Fruit fly (Drosophila melanogaster) whole organism, embryonic: Measurements from ENCODE around the gene CG32564.

Experiments
- CG10366 ChIP-seq: fragments of 200-800 bp; sonication (Bioruptor generic); IDR thresholded peaks from 2 replicates; pipeline ENCODE4 v1.3.6; 2022; ENCODE audit warnings: missing biosample characterization, missing genetic modification characterization
- CG10959 ChIP-seq: fragments of 200-800 bp; sonication (Bioruptor generic); IDR thresholded peaks from 2 replicates; pipeline ENCODE4 v1.3.6; 2022; ENCODE audit warnings: missing biosample characterization, missing genetic modification characterization
- CG11695 ChIP-seq: fragments of 200-800 bp; sonication (Bioruptor generic); IDR thresholded peaks from 3 replicates; pipeline ENCODE4 v1.3.6; 2022; ENCODE audit warnings: missing biosample characterization, missing genetic modification characterization
- CG11723 ChIP-seq: fragments of 200-800 bp; sonication (Bioruptor generic); optimal IDR thresholded peaks from 2 replicates; lab custom pipeline; 2017; ENCODE audit warnings: missing biosample characterization, mild to moderate bottlenecking, missing genetic modification characterization
- CG1233 ChIP-seq: fragments of 200-800 bp; sonication (Bioruptor generic); optimal IDR thresholded peaks from 4 replicates; lab custom pipeline; 2018; ENCODE audit warnings: missing biosample characterization, mild to moderate bottlenecking, missing genetic modification characterization
- CG12744 ChIP-seq: fragments of 200-800 bp; sonication (Bioruptor generic); optimal IDR thresholded peaks from 2 replicates; lab custom pipeline; 2016; ENCODE audit warnings: missing biosample characterization, missing genetic modification characterization
- CG12942 ChIP-seq: fragments of 200-800 bp; sonication (Bioruptor generic); optimal IDR thresholded peaks from 3 replicates; lab custom pipeline; 2016; ENCODE audit warnings: missing biosample characterization, missing genetic modification characterization
- CG13424 ChIP-seq: fragments of 200-800 bp; sonication (Bioruptor generic); optimal IDR thresholded peaks from 2 replicates; lab custom pipeline; 2019; ENCODE audit warnings: missing biosample characterization, mild to moderate bottlenecking, missing genetic modification characterization, moderate library complexity
- CG13894 ChIP-seq: fragments of 200-800 bp; sonication (Bioruptor generic); optimal IDR thresholded peaks from 3 replicates; lab custom pipeline; 2018; ENCODE audit warnings: missing biosample characterization, mild to moderate bottlenecking, missing genetic modification characterization, moderate library complexity
- CG14441 ChIP-seq: fragments of 200-800 bp; sonication (Bioruptor generic); IDR thresholded peaks from 2 replicates; pipeline ENCODE4 v1.3.6; 2022; ENCODE audit warnings: missing biosample characterization, missing genetic modification characterization
- CG14667 ChIP-seq: fragments of 200-800 bp; sonication (Bioruptor generic); IDR thresholded peaks from 2 replicates; pipeline ENCODE4 v1.3.6; 2022; ENCODE audit warnings: missing biosample characterization, missing genetic modification characterization
- CG15696 ChIP-seq: fragments of 200-800 bp; sonication (Bioruptor generic); optimal IDR thresholded peaks from 2 replicates; lab custom pipeline; 2019; ENCODE audit warnings: missing biosample characterization, mild to moderate bottlenecking, missing genetic modification characterization, moderate library complexity
- CG16779 ChIP-seq: fragments of 200-800 bp; sonication (Bioruptor generic); IDR thresholded peaks from 2 replicates; pipeline ENCODE4 v1.3.6; 2022; ENCODE audit warnings: missing biosample characterization, missing genetic modification characterization
- CG31441 ChIP-seq: fragments of 200-800 bp; sonication (Bioruptor generic); IDR thresholded peaks from 2 replicates; pipeline ENCODE4 v1.3.6; 2022; ENCODE audit warnings: missing biosample characterization, missing genetic modification characterization
- CG3163 ChIP-seq: fragments of 200-800 bp; sonication (Bioruptor generic); optimal IDR thresholded peaks from 3 replicates; lab custom pipeline; 2016; ENCODE audit warnings: missing biosample characterization, missing genetic modification characterization
- CG32767 ChIP-seq: fragments of 200-800 bp; sonication (Bioruptor generic); IDR thresholded peaks from 2 replicates; pipeline ENCODE4 v1.3.6; 2022; ENCODE audit warnings: missing biosample characterization, missing genetic modification characterization
- CG33557 ChIP-seq: fragments of 200-800 bp; sonication (Bioruptor generic); optimal IDR thresholded peaks from 2 replicates; lab custom pipeline; 2019; ENCODE audit warnings: missing biosample characterization, mild to moderate bottlenecking, missing genetic modification characterization, moderate library complexity
- CG3407 ChIP-seq: fragments of 200-800 bp; sonication (Bioruptor generic); optimal IDR thresholded peaks from 2 replicates; lab custom pipeline; 2018; ENCODE audit warnings: missing biosample characterization, mild to moderate bottlenecking, missing genetic modification characterization
- CG3726 ChIP-seq: fragments of 200-800 bp; sonication (Bioruptor generic); IDR thresholded peaks from 3 replicates; pipeline ENCODE4, ENCODE4 v1.3.6; 2022; ENCODE audit warnings: missing biosample characterization, missing genetic modification characterization
- CG43689 ChIP-seq: fragments of 200-800 bp; sonication (Bioruptor generic); IDR thresholded peaks from 2 replicates; pipeline ENCODE4 v1.3.6; 2022; ENCODE audit warnings: missing biosample characterization, missing genetic modification characterization
- CG4854 ChIP-seq: fragments of 200-800 bp; sonication (Bioruptor generic); optimal IDR thresholded peaks from 2 replicates; lab custom pipeline; 2016; ENCODE audit warnings: missing biosample characterization, missing genetic modification characterization, inconsistent platforms
- CG7372 ChIP-seq: fragments of 200-800 bp; sonication (Bioruptor generic); IDR thresholded peaks from 2 replicates; pipeline ENCODE4 v1.3.6; 2022; ENCODE audit warnings: missing biosample characterization, missing genetic modification characterization
- CG7556 ChIP-seq: fragments of 200-800 bp; sonication (Bioruptor generic); optimal IDR thresholded peaks from 2 replicates; lab custom pipeline; 2017; ENCODE audit warnings: missing biosample characterization, mild to moderate bottlenecking, missing genetic modification characterization
- CG7786 ChIP-seq: fragments of 200-800 bp; sonication (Bioruptor generic); optimal IDR thresholded peaks from 2 replicates; lab custom pipeline; 2016; ENCODE audit warnings: missing biosample characterization, missing genetic modification characterization
- CG9797 ChIP-seq: fragments of 200-800 bp; sonication (Bioruptor generic); optimal IDR thresholded peaks from 3 replicates; lab custom pipeline; 2018; ENCODE audit warnings: missing biosample characterization, mild to moderate bottlenecking, missing genetic modification characterization
- CrebB ChIP-seq: fragments of 200-800 bp; sonication (Bioruptor generic); optimal IDR thresholded peaks from 3 replicates; lab custom pipeline; 2018; ENCODE audit warnings: missing biosample characterization, mild to moderate bottlenecking, missing genetic modification characterization
- D ChIP-seq, 2 experiments: fragments of 200-800 bp in 1 of 2; fragments of >200 bp in 1 of 2; sonication (Bioruptor generic) in 1 of 2; optimal IDR thresholded peaks; 2 replicates in 1 of 2; 3 replicates in 1 of 2; lab custom pipeline; 2017; ENCODE audit warnings: mild to moderate bottlenecking in 1 of 2, missing biosample characterization in 1 of 2, missing genetic modification characterization in 1 of 2, missing genetic modification reagents in 1 of 2
- Dbx ChIP-seq: fragments of 200-800 bp; sonication (Bioruptor generic); IDR thresholded peaks from 3 replicates; pipeline ENCODE4 v1.3.6; 2022; ENCODE audit warnings: missing biosample characterization, missing genetic modification characterization
- Deaf1 ChIP-seq: fragments of 200-800 bp; optimal IDR thresholded peaks from 3 replicates; lab custom pipeline; 2019; ENCODE audit warnings: missing biosample characterization, mild to moderate bottlenecking, missing genetic modification characterization, moderate library complexity
- Elba2 ChIP-seq: fragments of 200-800 bp; sonication (Bioruptor generic); optimal IDR thresholded peaks from 3 replicates; lab custom pipeline; 2016; ENCODE audit warnings: missing biosample characterization, missing genetic modification characterization
- Fer2 ChIP-seq: fragments of 200-800 bp; sonication (Bioruptor generic); optimal IDR thresholded peaks from 2 replicates; lab custom pipeline; 2018; ENCODE audit warnings: missing biosample characterization, mild to moderate bottlenecking, missing genetic modification characterization, moderate library complexity
- Med ChIP-seq: fragments of 200-800 bp; sonication (Bioruptor generic); peaks from one replicate; lab custom pipeline; 2016; ENCODE audit warnings: missing biosample characterization, missing genetic modification characterization, mild to moderate bottlenecking, inconsistent platforms, moderate library complexity
- Mes4 ChIP-seq: fragments of 200-800 bp; sonication (Bioruptor generic); optimal IDR thresholded peaks from 2 replicates; lab custom pipeline; 2016; ENCODE audit warnings: missing biosample characterization, missing genetic modification characterization
- Neu2 ChIP-seq: fragments of 200-800 bp; sonication (Bioruptor generic); optimal IDR thresholded peaks from 3 replicates; lab custom pipeline; 2016; ENCODE audit warnings: missing biosample characterization, missing genetic modification characterization, borderline replicate concordance
- NfI ChIP-seq: fragments of 200-800 bp; sonication (Bioruptor generic); optimal IDR thresholded peaks from 3 replicates; lab custom pipeline; 2018; ENCODE audit warnings: missing biosample characterization, mild to moderate bottlenecking, missing genetic modification characterization, moderate library complexity
- az2 ChIP-seq: fragments of 200-800 bp; sonication (Bioruptor generic); optimal IDR thresholded peaks from 3 replicates; lab custom pipeline; 2016; ENCODE audit warnings: missing biosample characterization, missing genetic modification characterization
- cwo ChIP-seq: fragments of 200-800 bp; sonication (Bioruptor generic); optimal IDR thresholded peaks from 3 replicates; lab custom pipeline; 2017; ENCODE audit warnings: missing biosample characterization, missing genetic modification characterization, mild to moderate bottlenecking, moderate library complexity, missing genetic modification reagents
- dimm ChIP-seq: fragments of 200-800 bp; sonication (Bioruptor generic); IDR thresholded peaks from 2 replicates; pipeline ENCODE4 v1.3.6; 2022; ENCODE audit warnings: missing biosample characterization, missing genetic modification characterization
- fd3F ChIP-seq: fragments of 200-800 bp; sonication (Bioruptor generic); optimal IDR thresholded peaks from 2 replicates; lab custom pipeline; 2018; ENCODE audit warnings: missing biosample characterization, mild to moderate bottlenecking, missing genetic modification characterization, moderate library complexity
- grau ChIP-seq: fragments of 200-800 bp; optimal IDR thresholded peaks from 3 replicates; lab custom pipeline; 2019; ENCODE audit warnings: missing biosample characterization, mild to moderate bottlenecking, missing genetic modification characterization, moderate library complexity
- gsb ChIP-seq: fragments of 200-800 bp; sonication (Bioruptor generic); IDR thresholded peaks from 2 replicates; pipeline ENCODE4 v1.3.6; 2022; ENCODE audit warnings: missing biosample characterization, missing genetic modification characterization
- lmd ChIP-seq: fragments of 200-800 bp; sonication (Bioruptor generic); IDR thresholded peaks from 2 replicates; pipeline ENCODE4 v1.3.6; 2022; ENCODE audit warnings: missing biosample characterization, missing genetic modification characterization
- nom ChIP-seq: fragments of 200-800 bp; sonication (Bioruptor generic); optimal IDR thresholded peaks from 2 replicates; lab custom pipeline; 2017; ENCODE audit warnings: missing biosample characterization, missing genetic modification characterization, mild to moderate bottlenecking, moderate library complexity, missing genetic modification reagents
- org-1 ChIP-seq: fragments of 200-800 bp; sonication (Bioruptor generic); optimal IDR thresholded peaks from 2 replicates; lab custom pipeline; 2017; ENCODE audit warnings: missing biosample characterization, missing genetic modification characterization
- sima ChIP-seq: fragments of 200-800 bp; sonication (Bioruptor generic); optimal IDR thresholded peaks from 2 replicates; lab custom pipeline; 2016; ENCODE audit warnings: missing biosample characterization, missing genetic modification characterization
- slou ChIP-seq: fragments of 200-800 bp; sonication (Bioruptor generic); optimal IDR thresholded peaks from 3 replicates; lab custom pipeline; 2016; ENCODE audit warnings: missing biosample characterization, missing genetic modification characterization
- sr ChIP-seq: fragments of 200-800 bp; sonication (Bioruptor generic); IDR thresholded peaks from 3 replicates; pipeline ENCODE4 v1.3.6; 2022; ENCODE audit warnings: missing biosample characterization, missing genetic modification characterization
- tio ChIP-seq: fragments of 200-800 bp; sonication (Bioruptor generic); optimal IDR thresholded peaks from 2 replicates; lab custom pipeline; 2017; ENCODE audit warnings: missing biosample characterization, missing genetic modification characterization, inconsistent platforms
- tup ChIP-seq: fragments of 200-800 bp; sonication (Bioruptor generic); optimal IDR thresholded peaks from 2 replicates; lab custom pipeline; 2016; ENCODE audit warnings: missing biosample characterization, mild to moderate bottlenecking, missing genetic modification characterization, moderate library complexity
- twi ChIP-seq: fragments of 200-800 bp; optimal IDR thresholded peaks from 2 replicates; lab custom pipeline; 2019; ENCODE audit warnings: missing biosample characterization, mild to moderate bottlenecking, missing genetic modification characterization, moderate library complexity
- yki ChIP-seq: fragments of >200 bp; optimal IDR thresholded peaks from 3 replicates; lab custom pipeline; 2018

The CG32564 gene

DNA sequence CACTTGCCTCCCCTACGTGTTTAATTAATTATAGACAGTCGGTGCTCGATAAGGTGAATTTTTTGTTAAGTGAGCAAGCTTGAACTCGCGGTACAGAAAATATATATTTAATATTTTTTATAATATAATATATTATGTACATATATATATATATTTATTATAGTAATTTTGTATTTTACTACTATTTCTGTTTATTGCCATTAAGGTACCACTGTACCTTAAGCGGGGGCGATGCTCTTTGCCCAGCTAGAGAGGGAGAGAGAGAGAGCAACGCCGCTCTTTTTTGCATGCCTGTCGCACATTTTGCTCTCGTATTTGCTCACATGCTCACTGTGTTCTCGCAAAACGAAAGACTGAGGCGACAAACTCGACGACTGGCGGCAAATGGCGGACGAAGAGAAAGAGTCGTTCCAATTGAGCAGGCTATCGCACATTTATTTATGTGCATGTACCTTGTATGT lies 35.7 kb upstream of the CG32564 start (continued):
- TF ChIP-seq lmd (peak; percentile 62; the same call in 1 of the 2 replicates), CG13424 (tag; lab: Kevin White, UChicago) (peak; percentile 55), gsb (GFP tag; lab: Robert Waterston, UW) (no peak), slou (GFP tag; lab: Kevin White, UChicago) (no peak), nom (GFP tag; lab: Kevin White, UChicago) (peak; percentile 58), CG11723 (GFP tag; lab: Kevin White, UChicago) (peak; percentile 3), CG43689 (GFP tag; lab: Robert Waterston, UW) (no peak), CG3726 (GFP tag; lab: Robert Waterston, UW) (no peak), CG11695 (peak; percentile 69; the same call in 2 of the 3 replicates), CG14441 (GFP tag; lab: Robert Waterston, UW) (peak; percentile 49; the same call in 1 of the 2 replicates), Elba2 (peak; percentile 77), NfI (GFP tag; lab: Kevin White, UChicago) (peak; percentile 42), CG12942 (GFP tag; lab: Kevin White, UChicago) (no peak), dimm (GFP tag; lab: Robert Waterston, UW) (no peak), CG3163 (no peak), CG13894 (peak; percentile 40), CG16779 (GFP tag; lab: Robert Waterston, UW) (no peak), yki (no peak), CrebB (tag; lab: Kevin White, UChicago) (no peak), CG31441 (GFP tag; lab: Robert Waterston, UW) (0 out of 2 replicates have a peak, but pooled peaks have one; percentile 32), CG1233 (GFP tag; lab: Kevin White, UChicago) (peak; percentile 7), tup (GFP tag; lab: Kevin White, UChicago) (no peak), Med (GFP tag; lab: Kevin White, UChicago) (peak; percentile 38), CG12744 (GFP tag; lab: Kevin White, UChicago) (no peak), tio (GFP tag; lab: Kevin White, UChicago) (no peak), grau (tag; lab: Kevin White, UChicago) (peak; percentile 90), CG7556 (GFP tag; lab: Kevin White, UChicago) (peak; percentile 22), CG9797 (GFP tag; lab: Kevin White, UChicago) (no peak), sr (no peak), CG7372 (GFP tag; lab: Robert Waterston, UW) (peak; percentile 69), CG15696 (tag; lab: Kevin White, UChicago) (no peak), CG3407 (GFP tag; lab: Kevin White, UChicago) (no peak), Fer2 (tag; lab: Kevin White, UChicago) (peak; percentile 15), CG32767 (GFP tag; lab: Robert Waterston, UW) (no peak), sima (GFP tag; lab: Kevin White, UChicago) (no peak), CG10366 (peak; percentile 36), CG10959 (GFP tag; lab: Robert Waterston, UW) (no peak), Mes4 (GFP tag; lab: Kevin White, UChicago) (no peak), D (optimal IDR thresholded peaks at IDR 0.05; lab: Kevin White, UChicago) (no peak), D (GFP tag; optimal IDR thresholded peaks at IDR 0.05; lab: Kevin White, UChicago) (no peak), Dbx (peak; percentile 49; the same call in 1 of the 3 replicates), twi (no peak), fd3F (GFP tag; lab: Kevin White, UChicago) (peak; percentile 50), CG14667 (GFP tag; lab: Robert Waterston, UW) (0 out of 2 replicates have a peak, but pooled peaks have one; percentile 11), org-1 (GFP tag; lab: Kevin White, UChicago) (no peak), CG7786 (GFP tag; lab: Kevin White, UChicago) (no peak), Neu2 (GFP tag; lab: Kevin White, UChicago) (no peak), CG33557 (no peak), az2 (GFP tag; lab: Kevin White, UChicago) (no peak), Deaf1 (tag; lab: Kevin White, UChicago) (peak; percentile 13), cwo (GFP tag; lab: Kevin White, UChicago) (peak; percentile 69), CG4854 (GFP tag; lab: Kevin White, UChicago) (no peak)
